Fruit fly (Drosophila melanogaster): ENCODE measurements around the gene Tep4.
A peak's percentile ranks its signal among the peaks of the same experiment; 100 is the strongest.

The Tep4 gene

DNA sequence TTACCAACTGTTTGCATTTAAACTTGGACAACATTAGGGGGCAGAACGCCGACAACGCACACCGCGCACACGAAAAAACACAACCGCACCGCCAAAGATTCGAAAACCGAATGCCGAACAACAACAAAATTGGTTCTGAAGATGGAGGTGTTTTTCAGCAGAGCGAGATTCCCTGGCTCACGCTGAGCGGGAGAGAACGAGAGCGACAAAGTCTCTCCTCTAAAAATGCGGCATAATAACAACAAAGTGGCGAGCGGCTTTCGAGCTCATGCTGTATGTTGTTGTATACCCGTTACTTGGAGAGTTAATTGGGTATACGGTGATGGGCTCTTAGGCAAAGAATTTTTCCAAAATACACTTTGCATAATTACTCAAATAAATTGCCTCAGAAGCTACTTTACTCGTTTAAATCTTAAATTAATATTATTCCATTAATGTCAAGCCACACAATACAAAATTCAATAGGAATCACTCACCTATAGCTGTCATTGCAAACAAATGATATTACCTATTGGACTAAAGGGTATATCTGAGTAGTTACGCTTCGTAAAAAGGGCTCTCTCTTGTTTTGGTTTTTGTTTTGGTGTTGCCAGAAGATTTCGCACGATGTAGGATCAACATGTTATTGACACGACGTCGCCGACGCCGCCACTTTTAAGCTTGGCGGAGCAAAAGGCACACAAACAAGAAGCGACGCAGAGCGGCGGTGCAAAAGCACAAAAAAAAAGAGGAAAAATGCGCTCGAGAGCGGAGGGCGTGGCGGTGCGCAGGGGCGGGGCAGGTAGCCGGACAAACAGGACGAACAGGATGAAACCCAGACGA is 24.4 kb downstream of the Tep4 start:
- TF ChIP-seq Hr83 (GFP tag; optimal IDR thresholded peaks at IDR 0.05; ENCODE audit: poor library complexity, severe bottlenecking) (peak; percentile 53), rgr (GFP tag; optimal IDR thresholded peaks at IDR 0.05) (peak; percentile 91), Hr78 (GFP tag; optimal IDR thresholded peaks at IDR 0.05) (no peak), dsf (GFP tag; optimal IDR thresholded peaks at IDR 0.05; ENCODE audit: borderline replicate concordance) (peak; percentile 3), Rel (GFP tag; optimal IDR thresholded peaks at IDR 0.05) (peak; percentile 86), Rel (tag; optimal IDR thresholded peaks at IDR 0.05) (peak; percentile 61), brk (GFP tag; optimal IDR thresholded peaks at IDR 0.05) (peak; percentile 68), psq (GFP tag; optimal IDR thresholded peaks at IDR 0.05) (peak; percentile 92), h (GFP tag; optimal IDR thresholded peaks at IDR 0.05) (peak; percentile 94), OdsH (GFP tag; optimal IDR thresholded peaks at IDR 0.05) (peak; percentile 94), Mio (GFP tag; optimal IDR thresholded peaks at IDR 0.05) (peak; percentile 25), CG9705 (GFP tag; optimal IDR thresholded peaks at IDR 0.05) (peak; percentile 84), Dfd (GFP tag; optimal IDR thresholded peaks at IDR 0.05) (no peak), N (GFP tag; optimal IDR thresholded peaks at IDR 0.05) (no peak), HLH106 (tag; optimal IDR thresholded peaks at IDR 0.05) (peak; percentile 94), dmrt93B (GFP tag; optimal IDR thresholded peaks at IDR 0.05) (peak; percentile 89), dl (GFP tag; optimal IDR thresholded peaks at IDR 0.05; ENCODE audit: insufficient read depth in 1 of 2, partially characterized antibody in 2 of 2) (peak; percentile 68 to 79), sv (GFP tag; optimal IDR thresholded peaks at IDR 0.05) (peak; percentile 83), tai (GFP tag; optimal IDR thresholded peaks at IDR 0.05) (no peak), usp (GFP tag; optimal IDR thresholded peaks at IDR 0.05) (no peak), CrebA (GFP tag; optimal IDR thresholded peaks at IDR 0.05; ENCODE audit: borderline replicate concordance) (no peak), br (GFP tag; optimal IDR thresholded peaks at IDR 0.05) (peak; percentile 92), foxo (GFP tag; optimal IDR thresholded peaks at IDR 0.05) (peak; percentile 29 to 94), fru (GFP tag; optimal IDR thresholded peaks at IDR 0.05) (peak; percentile 96), Hnf4 (GFP tag; optimal IDR thresholded peaks at IDR 0.05) (peak; percentile 84), GATAd (GFP tag; optimal IDR thresholded peaks at IDR 0.05) (no peak), Dif (GFP tag; optimal IDR thresholded peaks at IDR 0.05; ENCODE audit: partially characterized antibody) (peak; percentile 93), CG32264 (GFP tag; optimal IDR thresholded peaks at IDR 0.05) (peak; percentile 83), Vsx2 (GFP tag; optimal IDR thresholded peaks at IDR 0.05; ENCODE audit: partially characterized antibody) (peak; percentile 4), pan (optimal IDR thresholded peaks at IDR 0.05) (peak; percentile 74), sage (GFP tag; optimal IDR thresholded peaks at IDR 0.05) (peak; percentile 82), Abd-B (GFP tag; optimal IDR thresholded peaks at IDR 0.05) (no peak), Sp1 (GFP tag; optimal IDR thresholded peaks at IDR 0.05) (peak; percentile 94), woc (GFP tag; optimal IDR thresholded peaks at IDR 0.05) (peak; percentile 99), jim (GFP tag; optimal IDR thresholded peaks at IDR 0.05) (peak; percentile 96), ey (GFP tag; optimal IDR thresholded peaks at IDR 0.05) (peak; percentile 94), Jra (GFP tag; optimal IDR thresholded peaks at IDR 0.05) (peak; percentile 42), lola (GFP tag; optimal IDR thresholded peaks at IDR 0.05) (no peak), Myc (optimal IDR thresholded peaks at IDR 0.05) (no peak)

DNA sequence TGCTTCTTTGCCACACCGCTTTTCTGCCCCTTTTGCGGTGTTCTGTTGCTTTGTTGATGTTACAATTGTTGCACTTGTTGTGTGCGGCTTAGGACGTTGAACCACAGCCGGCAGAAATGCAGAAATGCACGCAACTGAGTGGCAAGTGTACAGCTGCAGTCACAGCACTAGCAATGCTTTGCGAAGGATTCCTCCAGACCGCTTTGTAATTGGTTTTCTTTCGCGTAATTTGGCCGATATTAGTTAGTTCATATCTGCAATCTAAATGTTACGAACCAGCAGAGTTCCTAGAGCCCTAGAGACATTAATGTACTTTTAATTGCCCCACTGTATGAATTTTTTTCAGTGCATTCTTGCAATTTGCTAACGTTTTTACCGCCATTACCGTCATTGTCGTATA is 26.1 kb downstream of the Tep4 start:
- TF ChIP-seq ey (GFP tag; optimal IDR thresholded peaks at IDR 0.05) (peak; percentile 1), Sp1 (GFP tag; optimal IDR thresholded peaks at IDR 0.05) (peak; percentile 27), psq (GFP tag; optimal IDR thresholded peaks at IDR 0.05) (no peak), HLH106 (tag; optimal IDR thresholded peaks at IDR 0.05) (peak; percentile 33), Dfd (GFP tag; optimal IDR thresholded peaks at IDR 0.05) (no peak), fru (GFP tag; optimal IDR thresholded peaks at IDR 0.05) (peak; percentile 51), Vsx2 (GFP tag; optimal IDR thresholded peaks at IDR 0.05; ENCODE audit: partially characterized antibody) (no peak), Myc (optimal IDR thresholded peaks at IDR 0.05) (no peak), brk (GFP tag; optimal IDR thresholded peaks at IDR 0.05) (no peak), woc (GFP tag; optimal IDR thresholded peaks at IDR 0.05) (peak; percentile 14), CG9705 (GFP tag; optimal IDR thresholded peaks at IDR 0.05) (no peak), Hr78 (GFP tag; optimal IDR thresholded peaks at IDR 0.05) (no peak), Hnf4 (GFP tag; optimal IDR thresholded peaks at IDR 0.05) (no peak), rgr (GFP tag; optimal IDR thresholded peaks at IDR 0.05) (no peak), foxo (GFP tag; optimal IDR thresholded peaks at IDR 0.05) (peak in 1 of 2 experiments; percentile 54), h (GFP tag; optimal IDR thresholded peaks at IDR 0.05) (peak; percentile 51)
